Fruit fly (Drosophila melanogaster) whole organism, embryonic: Measurements from ENCODE around the gene CG34163.

Experiments
- Ada2b ChIP-seq: fragments of 200-800 bp; sonication (Bioruptor generic); IDR thresholded peaks from 2 replicates; pipeline ENCODE4 v1.3.6; 2022; ENCODE audit warnings: missing biosample characterization, missing genetic modification characterization
- Atf-2 ChIP-seq: fragments of 200-800 bp; sonication (Bioruptor generic); optimal IDR thresholded peaks from 2 replicates; lab custom pipeline; 2016; ENCODE audit warnings: missing biosample characterization, missing genetic modification characterization
- Atf6 ChIP-seq: fragments of 200-800 bp; sonication (Bioruptor generic); IDR thresholded peaks from 2 replicates; pipeline ENCODE4 v1.3.6; 2022; ENCODE audit warnings: missing biosample characterization, missing genetic modification characterization
- CG10431 ChIP-seq: fragments of 200-800 bp; sonication (Bioruptor generic); optimal IDR thresholded peaks from 3 replicates; lab custom pipeline; 2018; ENCODE audit warnings: missing biosample characterization, mild to moderate bottlenecking, missing genetic modification characterization
- CG10654 ChIP-seq: fragments of 200-800 bp; sonication (Bioruptor generic); optimal IDR thresholded peaks from 2 replicates; lab custom pipeline; 2016; ENCODE audit warnings: missing biosample characterization, missing genetic modification characterization
- CG10979 ChIP-seq: fragments of 200-800 bp; sonication (Bioruptor generic); optimal IDR thresholded peaks from 2 replicates; lab custom pipeline; 2018; ENCODE audit warnings: missing biosample characterization, mild to moderate bottlenecking, missing genetic modification characterization, moderate library complexity
- CG14441 ChIP-seq: fragments of 200-800 bp; sonication (Bioruptor generic); IDR thresholded peaks from 2 replicates; pipeline ENCODE4 v1.3.6; 2022; ENCODE audit warnings: missing biosample characterization, missing genetic modification characterization
- CG18011 ChIP-seq: fragments of 200-800 bp; sonication (Bioruptor generic); optimal IDR thresholded peaks from 2 replicates; lab custom pipeline; 2017; ENCODE audit warnings: missing biosample characterization, missing genetic modification characterization, mild to moderate bottlenecking, moderate library complexity, missing genotype
- CG18476 ChIP-seq: fragments of 200-800 bp; sonication (Bioruptor generic); optimal IDR thresholded peaks from 2 replicates; lab custom pipeline; 2016; ENCODE audit warnings: missing biosample characterization, mild to moderate bottlenecking, missing genetic modification characterization
- CG18619 ChIP-seq: fragments of 200-800 bp; sonication (Bioruptor generic); optimal IDR thresholded peaks from 3 replicates; lab custom pipeline; 2017; ENCODE audit warnings: missing biosample characterization, mild to moderate bottlenecking, missing genetic modification characterization
- CG2120 ChIP-seq: fragments of 200-800 bp; sonication (Bioruptor generic); optimal IDR thresholded peaks from 3 replicates; lab custom pipeline; 2016; ENCODE audit warnings: missing biosample characterization, missing genetic modification characterization
- CG2712 ChIP-seq: fragments of 200-800 bp; optimal IDR thresholded peaks from 3 replicates; lab custom pipeline; 2019; ENCODE audit warnings: missing biosample characterization, mild to moderate bottlenecking, missing genetic modification characterization, moderate library complexity
- CG31224 ChIP-seq: fragments of 200-800 bp; sonication (Bioruptor generic); IDR thresholded peaks from 2 replicates; pipeline ENCODE4 v1.3.6; 2022; ENCODE audit warnings: missing biosample characterization, missing genetic modification characterization
- CG4360 ChIP-seq: fragments of 200-800 bp; sonication (Bioruptor generic); IDR thresholded peaks from 2 replicates; pipeline ENCODE4 v1.3.6; 2022; ENCODE audit warnings: missing biosample characterization, missing genetic modification characterization
- CG6175 ChIP-seq: fragments of 200-800 bp; sonication (Bioruptor generic); IDR thresholded peaks from 3 replicates; pipeline ENCODE4 v1.3.6; 2022; ENCODE audit warnings: missing biosample characterization, missing genetic modification characterization
- CG6854 ChIP-seq: fragments of 200-800 bp; sonication (Bioruptor generic); optimal IDR thresholded peaks from 3 replicates; lab custom pipeline; 2017; ENCODE audit warnings: missing biosample characterization, mild to moderate bottlenecking, missing genetic modification characterization
- CG7556 ChIP-seq: fragments of 200-800 bp; sonication (Bioruptor generic); optimal IDR thresholded peaks from 2 replicates; lab custom pipeline; 2017; ENCODE audit warnings: missing biosample characterization, mild to moderate bottlenecking, missing genetic modification characterization
- CG7963 ChIP-seq: fragments of 200-800 bp; sonication (Bioruptor generic); IDR thresholded peaks from 3 replicates; pipeline ENCODE4 v1.3.6; 2022; ENCODE audit warnings: missing biosample characterization, missing genetic modification characterization; ENCODE audit not compliant: partially characterized antibody
- CG7987 ChIP-seq: fragments of 200-800 bp; sonication (Bioruptor generic); optimal IDR thresholded peaks from 2 replicates; lab custom pipeline; 2018; ENCODE audit warnings: missing biosample characterization, mild to moderate bottlenecking, missing genetic modification characterization, moderate library complexity
- Chrac-16 ChIP-seq: fragments of 200-800 bp; sonication (Bioruptor generic); optimal IDR thresholded peaks from 3 replicates; lab custom pipeline; 2016; ENCODE audit warnings: missing biosample characterization, missing genetic modification characterization
- Deaf1 ChIP-seq: fragments of 200-800 bp; optimal IDR thresholded peaks from 3 replicates; lab custom pipeline; 2019; ENCODE audit warnings: missing biosample characterization, mild to moderate bottlenecking, missing genetic modification characterization, moderate library complexity
- Dek ChIP-seq: fragments of 200-800 bp; sonication (Bioruptor generic); optimal IDR thresholded peaks from 3 replicates; lab custom pipeline; 2019; ENCODE audit warnings: missing biosample characterization, mild to moderate bottlenecking, missing genetic modification characterization, moderate library complexity
- Dip2 ChIP-seq: fragments of 200-800 bp; sonication (Bioruptor generic); IDR thresholded peaks from 2 replicates; pipeline ENCODE4 v1.3.6; 2022; ENCODE audit warnings: missing biosample characterization, missing genetic modification characterization
- Drgx ChIP-seq: fragments of 200-800 bp; sonication (Bioruptor generic); IDR thresholded peaks from 2 replicates; pipeline ENCODE4 v1.3.6; 2022; ENCODE audit warnings: missing biosample characterization, missing genetic modification characterization
- ERR ChIP-seq: fragments of 200-800 bp; sonication (Bioruptor generic); optimal IDR thresholded peaks from 2 replicates; lab custom pipeline; 2016; ENCODE audit warnings: missing biosample characterization, missing genetic modification characterization
- Fer2 ChIP-seq: fragments of 200-800 bp; sonication (Bioruptor generic); optimal IDR thresholded peaks from 2 replicates; lab custom pipeline; 2018; ENCODE audit warnings: missing biosample characterization, mild to moderate bottlenecking, missing genetic modification characterization, moderate library complexity
- Hr3 ChIP-seq: fragments of 200-800 bp; sonication (Bioruptor generic); optimal IDR thresholded peaks from 3 replicates; lab custom pipeline; 2016; ENCODE audit warnings: missing biosample characterization, missing genetic modification characterization
- Mes4 ChIP-seq: fragments of 200-800 bp; sonication (Bioruptor generic); optimal IDR thresholded peaks from 2 replicates; lab custom pipeline; 2016; ENCODE audit warnings: missing biosample characterization, missing genetic modification characterization
- NC2α ChIP-seq: fragments of 200-800 bp; sonication (Bioruptor generic); optimal IDR thresholded peaks from 2 replicates; lab custom pipeline; 2016; ENCODE audit warnings: missing biosample characterization, missing genetic modification characterization
- Pdp1 ChIP-seq, 2 experiments: fragments of 200-800 bp; sonication (Bioruptor generic); optimal IDR thresholded peaks; 3 replicates each; lab custom pipeline; 2016; ENCODE audit warnings: missing biosample characterization in 2 of 2, missing genetic modification characterization in 2 of 2, mild to moderate bottlenecking in 1 of 2, moderate library complexity in 1 of 2
- Spps ChIP-seq: fragments of 200-800 bp; sonication (Bioruptor generic); optimal IDR thresholded peaks from 2 replicates; lab custom pipeline; 2018; ENCODE audit warnings: missing biosample characterization, mild to moderate bottlenecking, missing genetic modification characterization
- TFAM ChIP-seq: fragments of 200-800 bp; sonication (Bioruptor generic); optimal IDR thresholded peaks from 2 replicates; lab custom pipeline; 2017; ENCODE audit warnings: missing biosample characterization, missing genetic modification characterization, inconsistent platforms
- Xrp1 ChIP-seq: fragments of 200-800 bp; sonication (Bioruptor generic); IDR thresholded peaks from 2 replicates; pipeline ENCODE4 v1.3.6; 2022; ENCODE audit warnings: missing biosample characterization, missing genetic modification characterization
- ac ChIP-seq: fragments of 200-800 bp; sonication (Bioruptor generic); optimal IDR thresholded peaks from 3 replicates; lab custom pipeline; 2017; ENCODE audit warnings: missing biosample characterization, mild to moderate bottlenecking, missing genetic modification characterization
- ato ChIP-seq: fragments of 200-800 bp; sonication (Bioruptor generic); IDR thresholded peaks from 2 replicates; pipeline ENCODE4 v1.3.6; 2022; ENCODE audit warnings: missing biosample characterization, missing genetic modification characterization; ENCODE audit not compliant: partially characterized antibody
- fd96Cb ChIP-seq: fragments of 200-800 bp; sonication (Bioruptor generic); optimal IDR thresholded peaks from 2 replicates; lab custom pipeline; 2018; ENCODE audit warnings: missing biosample characterization, mild to moderate bottlenecking, missing genetic modification characterization, moderate library complexity
- fru ChIP-seq: fragments of >200 bp; optimal IDR thresholded peaks from 2 replicates; lab custom pipeline; 2017
- fu2 ChIP-seq: fragments of 200-800 bp; sonication (Bioruptor generic); optimal IDR thresholded peaks from 2 replicates; lab custom pipeline; 2016; ENCODE audit warnings: missing biosample characterization, missing genetic modification characterization
- grau ChIP-seq: fragments of 200-800 bp; optimal IDR thresholded peaks from 3 replicates; lab custom pipeline; 2019; ENCODE audit warnings: missing biosample characterization, mild to moderate bottlenecking, missing genetic modification characterization, moderate library complexity
- mirr ChIP-seq: fragments of 200-800 bp; sonication (Bioruptor generic); optimal IDR thresholded peaks from 3 replicates; lab custom pipeline; 2018; ENCODE audit warnings: missing biosample characterization, mild to moderate bottlenecking, missing genetic modification characterization
- onecut ChIP-seq: fragments of 200-800 bp; sonication (Bioruptor generic); IDR thresholded peaks from 2 replicates; pipeline ENCODE4 v1.3.6; 2022; ENCODE audit warnings: missing biosample characterization, missing genetic modification characterization
- peb ChIP-seq: fragments of 200-800 bp; sonication (Bioruptor generic); IDR thresholded peaks from 2 replicates; pipeline ENCODE4 v1.3.6; 2022; ENCODE audit warnings: missing biosample characterization, missing genetic modification characterization
- phol ChIP-seq: fragments of 200-800 bp; sonication (Bioruptor generic); optimal IDR thresholded peaks from 3 replicates; lab custom pipeline; 2018; ENCODE audit warnings: missing biosample characterization, mild to moderate bottlenecking, missing genetic modification characterization, moderate library complexity
- pita ChIP-seq: fragments of 200-800 bp; sonication (Bioruptor generic); optimal IDR thresholded peaks from 2 replicates; lab custom pipeline; 2017; ENCODE audit warnings: missing biosample characterization, mild to moderate bottlenecking, missing genetic modification characterization
- pzg ChIP-seq: fragments of 200-800 bp; sonication (Bioruptor generic); optimal IDR thresholded peaks from 3 replicates; lab custom pipeline; 2018; ENCODE audit warnings: missing biosample characterization, mild to moderate bottlenecking, missing genetic modification characterization, moderate library complexity
- schlank ChIP-seq: fragments of 200-800 bp; sonication (Bioruptor generic); optimal IDR thresholded peaks from 2 replicates; lab custom pipeline; 2018; ENCODE audit warnings: missing biosample characterization, mild to moderate bottlenecking, missing genetic modification characterization
- sima ChIP-seq: fragments of 200-800 bp; sonication (Bioruptor generic); optimal IDR thresholded peaks from 2 replicates; lab custom pipeline; 2016; ENCODE audit warnings: missing biosample characterization, missing genetic modification characterization
- tx ChIP-seq: fragments of 200-800 bp; sonication (Bioruptor generic); optimal IDR thresholded peaks from 2 replicates; lab custom pipeline; 2016; ENCODE audit warnings: missing biosample characterization, missing genetic modification characterization
- usp ChIP-seq: fragments of >200 bp; optimal IDR thresholded peaks from 2 replicates; lab custom pipeline; 2017; ENCODE audit warnings: missing biosample characterization, missing genetic modification characterization
- zf30C ChIP-seq: fragments of 200-800 bp; sonication (Bioruptor generic); optimal IDR thresholded peaks from 3 replicates; lab custom pipeline; 2018; ENCODE audit warnings: missing biosample characterization, mild to moderate bottlenecking, missing genetic modification characterization
- zfh1 ChIP-seq: fragments of 200-800 bp; sonication (Bioruptor generic); IDR thresholded peaks from 3 replicates; pipeline ENCODE4 v1.3.6; 2022; ENCODE audit warnings: missing biosample characterization, missing genetic modification characterization

CG34163 gene

dm6 chr2L:12004211-12004979, 16.3 kb downstream of the CG34163 start (continued):
- TF ChIP-seq Deaf1, result no peak
- peak; percentile 77 for TF ChIP-seq CG6854
- peak; percentile 74 for TF ChIP-seq phol (tag; lab: Kevin White, UChicago)
- no peak for TF ChIP-seq CG18476
- TF ChIP-seq CG18011 (GFP tag; lab: Kevin White, UChicago), result peak; percentile 20
- TF ChIP-seq schlank (tag; lab: Kevin White, UChicago), result peak; percentile 66
- peak; percentile 22 for TF ChIP-seq tx (GFP tag; lab: Kevin White, UChicago)
- TF ChIP-seq CG10431 (GFP tag; lab: Kevin White, UChicago), result peak; percentile 96
- peak; percentile 46 for TF ChIP-seq mirr (GFP tag; lab: Kevin White, UChicago)
- TF ChIP-seq CG6175 (GFP tag; lab: Robert Waterston, UW), result no peak
- no peak for TF ChIP-seq pzg (GFP tag; lab: Kevin White, UChicago)
- TF ChIP-seq grau, result peak; percentile 22
- peak; percentile 44 for TF ChIP-seq onecut
- peak; percentile 39 for TF ChIP-seq sima (GFP tag; lab: Kevin White, UChicago)
- peak; percentile 46 to 55 for TF ChIP-seq Pdp1 (GFP tag; optimal IDR thresholded peaks at IDR 0.05; lab: Kevin White, UChicago)
- no peak for TF ChIP-seq Chrac-16 (GFP tag; lab: Kevin White, UChicago)
- TF ChIP-seq zfh1 (GFP tag; lab: Robert Waterston, UW), result no peak
- TF ChIP-seq Dip2 (GFP tag; lab: Robert Waterston, UW), result no peak
- TF ChIP-seq Mes4 (GFP tag; lab: Kevin White, UChicago), result peak; percentile 63
- peak; percentile 32 for TF ChIP-seq CG10654 (GFP tag; lab: Kevin White, UChicago)
- TF ChIP-seq CG14441 (GFP tag; lab: Robert Waterston, UW), result no peak
- peak; percentile 2 for TF ChIP-seq CG2712
- no peak for TF ChIP-seq fu2 (GFP tag; lab: Kevin White, UChicago)
- no peak for TF ChIP-seq pita (GFP tag; lab: Kevin White, UChicago)
- no peak for TF ChIP-seq peb (GFP tag; lab: Robert Waterston, UW)
- TF ChIP-seq CG10979, result peak; percentile 24
- TF ChIP-seq CG7987 (GFP tag; lab: Kevin White, UChicago), result peak; percentile 62
- no peak for TF ChIP-seq Xrp1
- TF ChIP-seq CG31224, result no peak
- no peak for TF ChIP-seq usp (GFP tag; lab: Kevin White, UChicago)
- no peak for TF ChIP-seq TFAM (GFP tag; lab: Kevin White, UChicago)
- TF ChIP-seq CG7556, result peak; percentile 73
- TF ChIP-seq Spps (tag; lab: Kevin White, UChicago), result peak; percentile 7
- TF ChIP-seq CG4360 (GFP tag; lab: Robert Waterston, UW), result no peak
- no peak for TF ChIP-seq CG7963 (GFP tag; lab: Robert Waterston, UW)
- no peak for TF ChIP-seq Atf6 (GFP tag; lab: Robert Waterston, UW)
- peak; percentile 79 for TF ChIP-seq CG18619 (GFP tag; lab: Kevin White, UChicago)
- no peak for TF ChIP-seq Ada2b (GFP tag; lab: Robert Waterston, UW)
- peak; percentile 5 for TF ChIP-seq Atf-2
- TF ChIP-seq ERR, result peak; percentile 32
- peak; percentile 2 for TF ChIP-seq fd96Cb (tag; lab: Kevin White, UChicago)
- TF ChIP-seq fru, result no peak
- no peak for TF ChIP-seq Drgx
- TF ChIP-seq zf30C (GFP tag; lab: Kevin White, UChicago), result no peak
- TF ChIP-seq Hr3 (GFP tag; lab: Kevin White, UChicago), result no peak
- peak; percentile 44 for TF ChIP-seq Dek (tag; lab: Kevin White, UChicago)
- TF ChIP-seq ato (GFP tag; lab: Robert Waterston, UW), result no peak
- TF ChIP-seq CG2120 (GFP tag; lab: Kevin White, UChicago), result peak; percentile 47
- peak; percentile 86 for TF ChIP-seq ac (GFP tag; lab: Kevin White, UChicago)
- TF ChIP-seq Fer2, result no peak
- peak; percentile 72 for TF ChIP-seq NC2α (GFP tag; lab: Kevin White, UChicago)
